Worm (Caenorhabditis elegans): ENCODE data around the gene nhr-205.

The nhr-205 gene

DNA sequence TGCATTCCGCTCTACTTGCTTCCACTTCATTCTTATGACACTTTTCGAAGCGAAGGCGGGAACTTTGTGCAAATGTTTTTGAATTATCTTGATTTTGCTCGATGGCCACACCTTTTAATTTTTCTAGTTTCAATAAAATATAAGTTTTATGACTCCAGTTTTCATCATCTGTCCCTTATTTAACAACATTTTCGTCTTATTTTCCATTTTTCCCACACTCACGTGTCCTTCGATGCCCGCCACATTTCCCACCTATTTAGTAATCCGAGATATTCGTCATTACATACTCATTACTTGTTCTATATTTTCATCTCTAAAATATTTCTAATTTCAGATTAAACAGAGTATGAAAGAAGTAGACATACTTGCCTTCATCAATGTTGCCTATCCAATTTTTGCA lies 12.8 kb upstream of the nhr-205 start, which contains the start of gene srd-49:
Gene srd-49 (plus strand): TSS at position 301 of the 400 bp plus-strand sequence.
- TF ChIP-seq nhr-2 (tag; optimal IDR thresholded peaks at IDR 0.05): no peak
- TF ChIP-seq unc-62 (GFP tag; optimal IDR thresholded peaks at IDR 0.05): no peak
- no peak for TF ChIP-seq unc-39 (tag; optimal IDR thresholded peaks at IDR 0.05)
- no peak for TF ChIP-seq mab-5 (tag; optimal IDR thresholded peaks at IDR 0.05)
- no peak for TF ChIP-seq sem-2 (GFP tag; optimal IDR thresholded peaks at IDR 0.05)
- no peak for TF ChIP-seq zip-8 (tag; optimal IDR thresholded peaks at IDR 0.05)
- no peak for TF ChIP-seq drap-1 (GFP tag; optimal IDR thresholded peaks at IDR 0.05)
- no peak for TF ChIP-seq hlh-1 (tag; optimal IDR thresholded peaks at IDR 0.05)
- no peak for TF ChIP-seq mep-1 (tag; optimal IDR thresholded peaks at IDR 0.05)
- no peak for TF ChIP-seq elt-3 (tag; optimal IDR thresholded peaks at IDR 0.05)
- TF ChIP-seq blmp-1 (tag; optimal IDR thresholded peaks at IDR 0.05): no peak
- no peak for TF ChIP-seq ham-2 (GFP tag; optimal IDR thresholded peaks at IDR 0.05)
- no peak for TF ChIP-seq lsy-2 (tag; optimal IDR thresholded peaks at IDR 0.05)
- no peak for TF ChIP-seq tbx-8 (GFP tag; optimal IDR thresholded peaks at IDR 0.05)

DNA sequence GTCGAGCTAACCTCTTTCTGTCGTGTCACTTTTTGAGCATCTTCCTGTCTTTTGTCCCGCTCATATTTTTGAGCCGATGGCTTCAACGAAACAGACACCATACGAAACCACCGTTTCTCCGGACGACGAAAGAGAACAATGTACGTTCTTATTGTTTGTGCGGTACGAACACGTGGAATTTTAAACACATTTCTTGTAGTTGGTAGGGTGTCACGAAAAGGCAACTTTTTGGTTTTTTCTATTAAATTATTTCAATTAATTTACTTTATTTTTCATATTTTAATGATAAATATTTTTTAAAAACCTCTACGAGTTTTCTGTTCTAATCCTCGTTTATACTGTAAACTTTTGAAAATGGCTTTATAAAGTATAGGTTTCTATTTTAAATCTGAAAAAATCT lies 9.6 kb upstream of the nhr-205 start, which contains the start of gene R04B5.11:
Gene R04B5.11 (minus strand): TSS at position 101 of the 400 bp plus-strand sequence.
- TF ChIP-seq tbx-8 (GFP tag; optimal IDR thresholded peaks at IDR 0.05) (no peak), unc-62 (GFP tag; optimal IDR thresholded peaks at IDR 0.05) (no peak), nhr-237 (tag; optimal IDR thresholded peaks at IDR 0.05) (no peak), nhr-28 (tag; optimal IDR thresholded peaks at IDR 0.05) (no peak), drap-1 (GFP tag; optimal IDR thresholded peaks at IDR 0.05) (no peak), ceh-39 (tag; optimal IDR thresholded peaks at IDR 0.05) (no peak)

DNA sequence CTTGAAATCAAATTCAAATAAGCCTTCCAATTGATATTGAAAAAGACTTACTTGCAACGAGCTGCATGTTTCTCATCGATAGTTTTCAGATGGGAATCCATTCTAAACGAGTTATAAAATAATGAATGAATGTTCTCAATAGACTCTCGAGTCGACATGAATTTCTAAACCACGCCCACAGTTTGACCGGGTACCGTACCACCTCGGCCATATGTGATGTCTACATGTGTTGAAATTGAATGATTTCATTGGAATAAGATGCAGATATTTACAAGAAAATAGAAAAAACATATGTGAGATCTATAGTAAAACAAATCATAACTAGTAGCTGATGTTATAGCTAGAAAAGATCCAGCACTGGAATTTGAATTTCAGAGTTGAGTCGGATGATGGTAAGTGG lies 8.9 kb upstream of the nhr-205 start, which contains the start of gene R04B5.7:
Gene R04B5.7 (minus strand): TSS at position 101 of the 400 bp plus-strand sequence.
- TF ChIP-seq nhr-28 (tag; optimal IDR thresholded peaks at IDR 0.05) (no peak), tbx-8 (GFP tag; optimal IDR thresholded peaks at IDR 0.05) (no peak), unc-62 (GFP tag; optimal IDR thresholded peaks at IDR 0.05) (no peak), mls-2 (tag; optimal IDR thresholded peaks at IDR 0.05) (no peak), mab-5 (tag; optimal IDR thresholded peaks at IDR 0.05) (no peak), hlh-1 (tag; optimal IDR thresholded peaks at IDR 0.05) (no peak), flh-1 (GFP tag; optimal IDR thresholded peaks at IDR 0.05) (no peak), zip-8 (tag; optimal IDR thresholded peaks at IDR 0.05) (no peak), drap-1 (GFP tag; optimal IDR thresholded peaks at IDR 0.05) (no peak)

- TF ChIP-seq nhr-237 (tag; optimal IDR thresholded peaks at IDR 0.05) (no peak), M03D4.4 (tag; optimal IDR thresholded peaks at IDR 0.05) (no peak), nhr-2 (tag; optimal IDR thresholded peaks at IDR 0.05) (no peak), snpc-4 (tag; optimal IDR thresholded peaks at IDR 0.05) (no peak), ceh-43 (GFP tag; optimal IDR thresholded peaks at IDR 0.05) (no peak), lin-32 (GFP tag; optimal IDR thresholded peaks at IDR 0.05) (no peak), elt-3 (tag; optimal IDR thresholded peaks at IDR 0.05) (peak; percentile 86), ceh-39 (tag; optimal IDR thresholded peaks at IDR 0.05) (no peak), nhr-76 (tag; optimal IDR thresholded peaks at IDR 0.05) (no peak), unc-62 (GFP tag; optimal IDR thresholded peaks at IDR 0.05) (peak; percentile 62), ceh-83 (GFP tag; optimal IDR thresholded peaks at IDR 0.05) (no peak), elt-1 (tag; optimal IDR thresholded peaks at IDR 0.05; ENCODE audit: borderline replicate concordance, insufficient read depth) (peak; percentile 30)
These were observed 5.5 kb upstream of the nhr-205 start, which contains the start of gene R04B5.5 for ce11 chrV:10087103-10087502. TSS of gene R04B5.5 (plus strand) at chrV:10087480.

- TF ChIP-seq sptf-1 (tag; optimal IDR thresholded peaks at IDR 0.05): no peak
- TF ChIP-seq hlh-1 (tag; optimal IDR thresholded peaks at IDR 0.05): peak; percentile 52
- no peak for TF ChIP-seq ceh-39 (tag; optimal IDR thresholded peaks at IDR 0.05)
These were observed 4.6 kb upstream of the nhr-205 start for ce11 chrV:10086141-10086540.

- TF ChIP-seq hlh-1 (tag; optimal IDR thresholded peaks at IDR 0.05) (peak; percentile 6), elt-3 (tag; optimal IDR thresholded peaks at IDR 0.05) (no peak)
These were observed 3.3 kb upstream of the nhr-205 start, which contains the start of gene R04B5.6 for ce11 chrV:10084864-10085263. TSS of gene R04B5.6 (plus strand) at chrV:10085164.

ce11 chrV:10083999-10084468 lies 2.5 kb upstream of the nhr-205 start, which contains the start of gene nhr-12:
TSS of gene nhr-12 (minus strand) at chrV:10084049.
- TF ChIP-seq nhr-28 (tag; optimal IDR thresholded peaks at IDR 0.05) (peak; percentile 50), elt-3 (tag; optimal IDR thresholded peaks at IDR 0.05) (no peak), ceh-43 (GFP tag; optimal IDR thresholded peaks at IDR 0.05) (no peak), unc-62 (GFP tag; optimal IDR thresholded peaks at IDR 0.05) (no peak), sem-2 (GFP tag; optimal IDR thresholded peaks at IDR 0.05) (no peak), zip-8 (tag; optimal IDR thresholded peaks at IDR 0.05) (no peak), mep-1 (tag; optimal IDR thresholded peaks at IDR 0.05) (peak; percentile 13), tbx-8 (GFP tag; optimal IDR thresholded peaks at IDR 0.05) (no peak), nhr-76 (tag; optimal IDR thresholded peaks at IDR 0.05) (no peak), blmp-1 (tag; optimal IDR thresholded peaks at IDR 0.05) (no peak), lin-13 (tag; optimal IDR thresholded peaks at IDR 0.05) (no peak), unc-39 (tag; optimal IDR thresholded peaks at IDR 0.05) (no peak), pha-4 (tag; optimal IDR thresholded peaks at IDR 0.05) (no peak), ces-1 (GFP tag; optimal IDR thresholded peaks at IDR 0.05) (no peak), nhr-12 (tag; optimal IDR thresholded peaks at IDR 0.05) (no peak), nhr-2 (tag; optimal IDR thresholded peaks at IDR 0.05) (no peak), ceh-39 (tag; optimal IDR thresholded peaks at IDR 0.05) (no peak)

All from whole organism, mixed stage, embryonic.